Worm (Caenorhabditis elegans): ENCODE data around the gene tbx-36.

- TF ChIP-seq atf-7 (tag; optimal IDR thresholded peaks at IDR 0.05): no peak
- no peak for TF ChIP-seq D2030.7 (GFP tag; IDR thresholded peaks at IDR 0.05)
- TF ChIP-seq unc-62 (GFP tag; optimal IDR thresholded peaks at IDR 0.05): no peak
- TF ChIP-seq gei-17 (GFP tag; optimal IDR thresholded peaks at IDR 0.05): no peak
- no peak for TF ChIP-seq him-1 (tag; optimal IDR thresholded peaks at IDR 0.05)
- TF ChIP-seq F49E8.2 (tag; optimal IDR thresholded peaks at IDR 0.05; ENCODE audit: insufficient read depth): no peak
- no peak for TF ChIP-seq sdz-38 (tag; optimal IDR thresholded peaks at IDR 0.05)
- no peak for TF ChIP-seq let-607 (tag; optimal IDR thresholded peaks at IDR 0.05)
- no peak for TF ChIP-seq F57A8.1 (GFP tag; optimal IDR thresholded peaks at IDR 0.05)
- no peak for TF ChIP-seq K11D2.4 (GFP tag; IDR thresholded peaks at IDR 0.05)
- no peak for TF ChIP-seq chd-7 (tag; optimal IDR thresholded peaks at IDR 0.05)
- no peak for TF ChIP-seq attf-3 (GFP tag; conservative IDR thresholded peaks at IDR 0.05)
- no peak for TF ChIP-seq ets-4 (GFP tag; optimal IDR thresholded peaks at IDR 0.05)
These were observed 24.9 kb upstream of the tbx-36 start, which contains the start of the genes srlf-33 and srlf-32 for ce11 chrIV:11925346-11926075.

Data from whole organism, young adult.